Worm (Caenorhabditis elegans) whole organism, young adult: ENCODE measurements around the gene C36C5.14.

ENCODE experiments used
- B0261.1 ChIP-seq: sonication (generic microtip); optimal IDR thresholded peaks from 2 replicates; lab custom pipeline; 2016; ENCODE audit warnings: mild to moderate bottlenecking, missing genetic modification characterization, moderate library complexity, missing compliant biosample characterization
- B0336.3 ChIP-seq: fragments of 200-800 bp; sonication (Bioruptor generic); IDR thresholded peaks from 2 replicates; pipeline ENCODE4 v1.3.6; 2022; ENCODE audit warnings: missing genetic modification characterization, missing compliant biosample characterization
- C17E4.6 ChIP-seq: fragments of 200-800 bp; sonication (Bioruptor generic); IDR thresholded peaks from 2 replicates; pipeline ENCODE4 v1.3.6; 2022; ENCODE audit warnings: missing genetic modification reagents, missing genetic modification characterization, missing compliant biosample characterization
- D2030.7 ChIP-seq: fragments of 200-800 bp; sonication (Bioruptor generic); IDR thresholded peaks from 2 replicates; pipeline ENCODE4 v1.3.6; 2022; ENCODE audit warnings: missing genetic modification reagents, missing genetic modification characterization, missing compliant biosample characterization
- F10E7.11 ChIP-seq: sonication (generic microtip); optimal IDR thresholded peaks from 2 replicates; lab custom pipeline; 2017; ENCODE audit warnings: mild to moderate bottlenecking, missing genetic modification characterization, moderate library complexity, missing compliant biosample characterization
- F49E8.2 ChIP-seq: sonication (generic microtip); optimal IDR thresholded peaks from 3 replicates; lab custom pipeline; 2017; ENCODE audit warnings: missing genetic modification characterization, mild to moderate bottlenecking, missing compliant biosample characterization, antibody characterized with exemption, moderate library complexity; ENCODE audit not compliant: insufficient read depth
- F52B5.7 ChIP-seq: sonication (generic microtip); optimal IDR thresholded peaks from 2 replicates; lab custom pipeline; 2016; ENCODE audit warnings: mild to moderate bottlenecking, missing genetic modification characterization, missing compliant biosample characterization
- F57C9.4 ChIP-seq: sonication (generic microtip); optimal IDR thresholded peaks from 2 replicates; lab custom pipeline; 2017; ENCODE audit warnings: mild to moderate bottlenecking, missing genetic modification characterization, missing compliant biosample characterization
- K11D2.4 ChIP-seq: fragments of 200-800 bp; sonication (Bioruptor generic); IDR thresholded peaks from 2 replicates; pipeline ENCODE4 v1.3.6; 2022; ENCODE audit warnings: missing genetic modification reagents, missing genetic modification characterization, missing compliant biosample characterization
- K12H6.12 ChIP-seq: fragments of 200-800 bp; sonication (Bioruptor generic); optimal IDR thresholded peaks from 2 replicates; lab custom pipeline; 2018; ENCODE audit warnings: mild to moderate bottlenecking, missing genetic modification characterization, missing compliant biosample characterization
- Y53F4B.3 ChIP-seq: fragments of 200-800 bp; sonication (Bioruptor generic); IDR thresholded peaks from 2 replicates; pipeline ENCODE4 v1.3.6; 2022; ENCODE audit warnings: missing genetic modification reagents, missing genetic modification characterization, missing compliant biosample characterization
- Y67H2A.10 ChIP-seq: fragments of 200-800 bp; sonication (Bioruptor generic); conservative IDR thresholded peaks from 2 replicates; pipeline ENCODE4 v1.3.6; 2022; ENCODE audit warnings: missing genetic modification reagents, missing genetic modification characterization, missing compliant biosample characterization
- attf-3 ChIP-seq: fragments of 200-800 bp; sonication (Bioruptor generic); conservative IDR thresholded peaks from 2 replicates; pipeline ENCODE4 v1.3.6; 2022; ENCODE audit warnings: missing genetic modification reagents, missing genetic modification characterization, missing compliant biosample characterization
- attf-6 ChIP-seq: fragments of 200-800 bp; sonication (Bioruptor generic); IDR thresholded peaks from 2 replicates; pipeline ENCODE4 v1.3.6; 2022; ENCODE audit warnings: missing genetic modification reagents, missing genetic modification characterization, missing compliant biosample characterization
- bed-1 ChIP-seq: fragments of 200-800 bp; sonication (Bioruptor generic); IDR thresholded peaks from 2 replicates; pipeline ENCODE4 v1.3.6; 2022; ENCODE audit warnings: missing genetic modification reagents, missing genetic modification characterization, missing compliant biosample characterization
- ceh-58 ChIP-seq: fragments of 200-800 bp; sonication (Bioruptor generic); IDR thresholded peaks from 2 replicates; pipeline ENCODE4 v1.3.6; 2022; ENCODE audit warnings: missing genetic modification characterization, missing compliant biosample characterization
- dpff-1 ChIP-seq: sonication (generic microtip); optimal IDR thresholded peaks from 2 replicates; lab custom pipeline; 2017; ENCODE audit warnings: mild to moderate bottlenecking, missing genetic modification characterization, missing compliant biosample characterization
- dpl-1 ChIP-seq: fragments of 150-350 bp; optimal IDR thresholded peaks from 2 replicates; lab custom pipeline; 2014; ENCODE audit warnings: missing biosample characterization, missing genetic modification reagents, missing genetic modification characterization
- hmg-20 ChIP-seq: fragments of 200-800 bp; sonication (Bioruptor generic); IDR thresholded peaks from 2 replicates; pipeline ENCODE4 v1.3.6; 2022; ENCODE audit warnings: missing genetic modification reagents, missing genetic modification characterization, missing compliant biosample characterization
- hrde-1 ChIP-seq: sonication (generic microtip); optimal IDR thresholded peaks from 2 replicates; lab custom pipeline; 2016; ENCODE audit warnings: missing genetic modification characterization, mild to moderate bottlenecking, missing compliant biosample characterization, moderate library complexity, missing genotype, missing genetic modification reagents, borderline replicate concordance
- hsf-1 ChIP-seq: fragments of 200-800 bp; sonication (Bioruptor generic); IDR thresholded peaks from 2 replicates; pipeline ENCODE4 v1.3.6; 2022; ENCODE audit warnings: missing genetic modification reagents, missing genetic modification characterization, missing compliant biosample characterization
- lag-1 ChIP-seq: fragments of 200-800 bp; sonication (Bioruptor generic); IDR thresholded peaks from 2 replicates; pipeline ENCODE4 v1.3.6; 2022; ENCODE audit warnings: missing genetic modification reagents, missing genetic modification characterization, missing compliant biosample characterization
- lin-40 ChIP-seq: sonication (generic microtip); optimal IDR thresholded peaks from 2 replicates; lab custom pipeline; 2016; ENCODE audit warnings: missing genetic modification characterization, mild to moderate bottlenecking, missing compliant biosample characterization, missing genotype, missing genetic modification reagents
- lir-1 ChIP-seq: fragments of 200-800 bp; sonication (Bioruptor generic); conservative IDR thresholded peaks from 2 replicates; pipeline ENCODE4 v1.3.6; 2022; ENCODE audit warnings: missing genetic modification reagents, missing genetic modification characterization, missing compliant biosample characterization
- lsy-27 ChIP-seq: sonication (generic microtip); optimal IDR thresholded peaks from 2 replicates; lab custom pipeline; 2017; ENCODE audit warnings: missing genetic modification characterization, mild to moderate bottlenecking, missing compliant biosample characterization, antibody characterized with exemption, missing genotype, borderline replicate concordance; ENCODE audit not compliant: insufficient read depth
- mcd-1 ChIP-seq: fragments of 200-800 bp; sonication (Bioruptor generic); IDR thresholded peaks from 2 replicates; pipeline ENCODE4 v1.3.6; 2022; ENCODE audit warnings: missing genetic modification reagents, missing genetic modification characterization, missing compliant biosample characterization
- nfya-1 ChIP-seq: sonication (generic microtip); optimal IDR thresholded peaks from 2 replicates; lab custom pipeline; 2017; ENCODE audit warnings: antibody characterized with exemption, missing compliant biosample characterization, missing genetic modification characterization, borderline replicate concordance; ENCODE audit not compliant: insufficient read depth
- nfya-2 ChIP-seq: fragments of 200-800 bp; sonication (Bioruptor generic); IDR thresholded peaks from 2 replicates; pipeline ENCODE4 v1.3.6; 2022; ENCODE audit warnings: missing genetic modification reagents, missing genetic modification characterization, missing compliant biosample characterization
- nfyb-1 ChIP-seq: fragments of 200-800 bp; sonication (Bioruptor generic); IDR thresholded peaks from 2 replicates; pipeline ENCODE4 v1.3.6; 2022; ENCODE audit warnings: missing genetic modification reagents, missing genetic modification characterization, missing compliant biosample characterization
- nhr-120 ChIP-seq: fragments of 200-800 bp; sonication (Bioruptor generic); IDR thresholded peaks from 2 replicates; pipeline ENCODE4 v1.3.6; 2022; ENCODE audit warnings: missing genetic modification characterization, missing compliant biosample characterization
- nhr-179 ChIP-seq: sonication (generic microtip); optimal IDR thresholded peaks from 2 replicates; lab custom pipeline; 2016; ENCODE audit warnings: mild to moderate bottlenecking, missing genetic modification characterization, missing compliant biosample characterization
- pbrm-1 ChIP-seq: fragments of 200-800 bp; sonication (Bioruptor generic); IDR thresholded peaks from 2 replicates; pipeline ENCODE4 v1.3.6; 2022; ENCODE audit warnings: missing genetic modification reagents, missing genetic modification characterization, missing compliant biosample characterization
- rec-8 ChIP-seq, 2 experiments: sonication (generic microtip); optimal IDR thresholded peaks; 2 replicates each; lab custom pipeline; 2016; ENCODE audit warnings: mild to moderate bottlenecking in 2 of 2, missing genetic modification characterization in 2 of 2, missing genetic modification reagents in 2 of 2, missing genotype in 2 of 2, missing biosample characterization in 1 of 2, missing compliant biosample characterization in 1 of 2, moderate library complexity in 1 of 2
- rpc-1 ChIP-seq, 2 experiments: fragments of 150-350 bp in 1 of 2; sonication (generic microtip) in 1 of 2; optimal IDR thresholded peaks; 2 replicates each; lab custom pipeline; 2014 to 2018; ENCODE audit warnings: missing biosample characterization in 1 of 2, missing genetic modification characterization in 1 of 2, missing genetic modification reagents in 1 of 2, missing genotype in 1 of 2
- sea-2 ChIP-seq: fragments of 200-800 bp; sonication (Bioruptor generic); IDR thresholded peaks from 2 replicates; pipeline ENCODE4 v1.3.6; 2022; ENCODE audit warnings: missing genetic modification characterization, missing compliant biosample characterization
- zfh-2 ChIP-seq: fragments of 200-800 bp; sonication (Bioruptor generic); conservative IDR thresholded peaks from 2 replicates; pipeline ENCODE4 v1.3.6; 2022; ENCODE audit warnings: missing genetic modification reagents, missing genetic modification characterization, missing compliant biosample characterization
- zim-3 ChIP-seq: sonication (generic microtip); optimal IDR thresholded peaks from 2 replicates; lab custom pipeline; 2017; ENCODE audit warnings: mild to moderate bottlenecking, missing genetic modification characterization, moderate library complexity, missing compliant biosample characterization
- ztf-28 ChIP-seq: fragments of 200-800 bp; sonication (Bioruptor generic); IDR thresholded peaks from 2 replicates; pipeline ENCODE4 v1.3.6; 2022; ENCODE audit warnings: missing genetic modification reagents, missing genetic modification characterization, missing compliant biosample characterization
- ztf-3 ChIP-seq: fragments of 200-800 bp; sonication (Bioruptor generic); optimal IDR thresholded peaks from 2 replicates; lab custom pipeline; 2018; ENCODE audit warnings: mild to moderate bottlenecking, missing genetic modification characterization, missing compliant biosample characterization

Gene C36C5.14

DNA sequence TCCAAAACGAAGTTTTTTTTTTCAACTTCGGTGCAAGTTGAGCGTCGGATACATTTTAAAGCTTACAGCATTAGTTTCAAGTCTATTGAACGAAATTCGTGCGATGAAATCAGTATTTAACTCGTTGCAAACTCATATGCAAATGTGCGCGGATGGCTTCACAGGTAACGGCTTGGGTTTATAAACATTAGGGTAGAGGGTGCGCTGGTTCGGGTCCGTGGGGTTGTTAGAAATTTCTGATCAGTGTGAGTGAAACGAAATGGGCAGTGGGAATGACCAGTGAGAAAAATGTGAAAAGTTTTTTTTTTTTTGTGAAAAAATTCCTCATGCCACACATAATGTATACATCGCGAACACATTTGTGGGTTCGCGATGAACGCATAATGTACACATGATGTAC lies 2.2 kb downstream of the C36C5.14 start (continued):
- 0 out of 2 replicates have a peak, but pooled peaks have one; percentile 41 for TF ChIP-seq pbrm-1 (GFP tag; lab: Robert Waterston, UW)
- no peak for TF ChIP-seq F10E7.11 (tag; lab: Kevin White, UChicago)
- no peak for TF ChIP-seq B0336.3 (GFP tag; lab: Robert Waterston, UW)
- no peak for TF ChIP-seq nhr-120 (GFP tag; lab: Robert Waterston, UW)
- TF ChIP-seq rec-8 (tag; optimal IDR thresholded peaks at IDR 0.05; lab: Kevin White, UChicago) = peak in 1 of 2 experiments; percentile 64
- TF ChIP-seq mcd-1 (GFP tag; lab: Robert Waterston, UW) = 0 out of 2 replicates have a peak, but pooled peaks have one; percentile 21
- TF ChIP-seq K12H6.12 = no peak
- peak; percentile 61 for TF ChIP-seq B0261.1 (tag; lab: Kevin White, UChicago)
- peak; percentile 71 for TF ChIP-seq rpc-1 (optimal IDR thresholded peaks at IDR 0.05; lab: Kevin White, UChicago)
- TF ChIP-seq rpc-1 (tag; optimal IDR thresholded peaks at IDR 0.05; lab: Kevin White, UChicago) = peak; percentile 95
- TF ChIP-seq hmg-20 (GFP tag; lab: Robert Waterston, UW) = 0 out of 2 replicates have a peak, but pooled peaks have one; percentile 6
- no peak for TF ChIP-seq ztf-3 (GFP tag; lab: Kevin White, UChicago)
- no peak for TF ChIP-seq lsy-27
- no peak for TF ChIP-seq Y53F4B.3 (GFP tag; lab: Robert Waterston, UW)
- no peak for TF ChIP-seq sea-2 (GFP tag; lab: Robert Waterston, UW)
- no peak for TF ChIP-seq zfh-2 (GFP tag; lab: Robert Waterston, UW)
- peak; percentile 49; the same call in 1 of the 2 replicates for TF ChIP-seq hsf-1 (GFP tag; lab: Robert Waterston, UW)
- no peak for TF ChIP-seq F49E8.2 (tag; lab: Kevin White, UChicago)
- TF ChIP-seq dpl-1 = peak; percentile 9
- peak; percentile 62; the same call in 1 of the 2 replicates for TF ChIP-seq nfyb-1 (GFP tag; lab: Robert Waterston, UW)
- no peak for TF ChIP-seq lag-1 (GFP tag; lab: Robert Waterston, UW)
- 0 out of 2 replicates have a peak, but pooled peaks have one; percentile 35 for TF ChIP-seq ztf-28 (GFP tag; lab: Robert Waterston, UW)
- no peak for TF ChIP-seq C17E4.6
- TF ChIP-seq F52B5.7 = peak; percentile 47
- no peak for TF ChIP-seq lin-40 (tag; lab: Kevin White, UChicago)
- no peak for TF ChIP-seq K11D2.4 (GFP tag; lab: Robert Waterston, UW)
- no peak for TF ChIP-seq lir-1 (GFP tag; lab: Robert Waterston, UW)
- peak; percentile 22 for TF ChIP-seq zim-3
- TF ChIP-seq dpff-1 = no peak
- TF ChIP-seq hrde-1 (tag; lab: Kevin White, UChicago) = no peak
- no peak for TF ChIP-seq Y67H2A.10 (GFP tag; lab: Robert Waterston, UW)
- TF ChIP-seq bed-1 = 0 out of 2 replicates have a peak, but pooled peaks have one; percentile 58
- TF ChIP-seq nhr-179 (tag; lab: Kevin White, UChicago) = no peak
- no peak for TF ChIP-seq nfya-1 (tag; lab: Kevin White, UChicago)
- no peak for TF ChIP-seq nfya-2 (GFP tag; lab: Robert Waterston, UW)
- no peak for TF ChIP-seq attf-3 (GFP tag; lab: Robert Waterston, UW)
- no peak for TF ChIP-seq F57C9.4
- peak; percentile 63 for TF ChIP-seq D2030.7 (GFP tag; lab: Robert Waterston, UW)
- TF ChIP-seq ceh-58 (GFP tag; lab: Robert Waterston, UW) = peak; percentile 77; the same call in 1 of the 2 replicates
- no peak for TF ChIP-seq attf-6 (GFP tag; lab: Robert Waterston, UW)
